Worm (Caenorhabditis elegans) whole organism, young adult: ENCODE data around the gene orai-1.

Experiments used
- T26A5.8 ChIP-seq: sonication (generic microtip); optimal IDR thresholded peaks from 2 replicates; lab custom pipeline; 2016; ENCODE audit warnings: missing genetic modification characterization, missing compliant biosample characterization
- rec-8 ChIP-seq, 2 experiments: sonication (generic microtip); optimal IDR thresholded peaks; 2 replicates each; lab custom pipeline; 2016; ENCODE audit warnings: mild to moderate bottlenecking in 2 of 2, missing genetic modification characterization in 2 of 2, missing genetic modification reagents in 2 of 2, missing genotype in 2 of 2, missing biosample characterization in 1 of 2, missing compliant biosample characterization in 1 of 2, moderate library complexity in 1 of 2
- sea-2 ChIP-seq: fragments of 200-800 bp; sonication (Bioruptor generic); IDR thresholded peaks from 2 replicates; pipeline ENCODE4 v1.3.6; 2022; ENCODE audit warnings: missing genetic modification characterization, missing compliant biosample characterization
- snpc-3.4 ChIP-seq: sonication (generic microtip); optimal IDR thresholded peaks from 2 replicates; lab custom pipeline; 2017; ENCODE audit warnings: missing genetic modification characterization, mild to moderate bottlenecking, missing compliant biosample characterization, antibody characterized with exemption, moderate library complexity, missing genotype, missing genetic modification reagents
- snpc-4 ChIP-seq, 5 experiments: fragments of 150-350 bp in 1 of 5; sonication (generic microtip) in 4 of 5; optimal IDR thresholded peaks; 2 replicates each; lab custom pipeline; 2014 to 2018; ENCODE audit warnings: missing genetic modification characterization in 5 of 5, missing biosample characterization in 3 of 5, antibody characterized with exemption in 2 of 5, mild to moderate bottlenecking in 2 of 5, missing compliant biosample characterization in 2 of 5, missing genotype in 2 of 5, moderate library complexity in 2 of 5, missing genetic modification reagents in 1 of 5
- unc-62 ChIP-seq: fragments of 150-350 bp; optimal IDR thresholded peaks from 2 replicates; lab custom pipeline; 2014; ENCODE audit warnings: missing biosample characterization, missing genetic modification reagents, missing genetic modification characterization
- ztf-22 ChIP-seq: fragments of 200-800 bp; sonication (Bioruptor generic); optimal IDR thresholded peaks from 2 replicates; lab custom pipeline; 2018; ENCODE audit warnings: mild to moderate bottlenecking, missing genetic modification characterization, moderate library complexity, missing compliant biosample characterization

DNA sequence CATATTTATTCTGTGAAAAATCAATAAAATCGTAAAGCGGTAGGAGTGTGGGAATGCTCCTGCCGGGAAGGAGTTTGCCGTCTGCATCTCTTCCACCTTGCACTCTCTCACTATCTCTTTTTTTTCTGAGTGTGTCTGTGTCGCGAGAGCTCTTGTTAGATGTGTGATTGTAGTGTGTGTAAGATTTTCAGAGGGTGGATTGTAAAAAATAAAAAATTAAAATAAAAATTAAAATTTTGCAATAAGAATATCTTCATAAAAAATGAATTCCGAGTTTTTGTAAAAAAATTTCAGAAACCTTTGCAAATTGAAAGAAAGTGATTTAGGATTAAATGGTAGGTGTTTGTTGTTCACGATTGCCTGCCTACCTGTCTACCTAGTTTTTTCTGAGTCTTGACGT, 49.8 kb downstream of the orai-1 start, which contains the start of gene sel-15:
- TF ChIP-seq sea-2, result no peak
- no peak for TF ChIP-seq ztf-22 (GFP tag; lab: Kevin White, UChicago)
- TF ChIP-seq snpc-3.4 (tag; lab: Kevin White, UChicago), result no peak
- TF ChIP-seq snpc-4 (GFP tag; optimal IDR thresholded peaks at IDR 0.05; lab: Kevin White, UChicago), result no peak
- no peak for TF ChIP-seq snpc-4 (tag; optimal IDR thresholded peaks at IDR 0.05; lab: Kevin White, UChicago)
- no peak for TF ChIP-seq rec-8 (tag; optimal IDR thresholded peaks at IDR 0.05; lab: Kevin White, UChicago)
- TF ChIP-seq unc-62 (GFP tag; lab: Kevin White, UChicago), result no peak
- TF ChIP-seq T26A5.8 (tag; lab: Kevin White, UChicago), result no peak
